Fruit fly (Drosophila melanogaster): ENCODE data around the gene HP1D3csd.

dm6 chrX:19229855-19230433 lies 39.9 kb downstream of the HP1D3csd start:
- TF ChIP-seq jim (GFP tag; optimal IDR thresholded peaks at IDR 0.05) (no peak), GATAd (GFP tag; optimal IDR thresholded peaks at IDR 0.05) (no peak), Myc (optimal IDR thresholded peaks at IDR 0.05) (no peak)

Measured in whole organism, wandering third instar larva.